ENCODE assay signal across 1 fruit fly cellular context in the genomic region with DNA sequence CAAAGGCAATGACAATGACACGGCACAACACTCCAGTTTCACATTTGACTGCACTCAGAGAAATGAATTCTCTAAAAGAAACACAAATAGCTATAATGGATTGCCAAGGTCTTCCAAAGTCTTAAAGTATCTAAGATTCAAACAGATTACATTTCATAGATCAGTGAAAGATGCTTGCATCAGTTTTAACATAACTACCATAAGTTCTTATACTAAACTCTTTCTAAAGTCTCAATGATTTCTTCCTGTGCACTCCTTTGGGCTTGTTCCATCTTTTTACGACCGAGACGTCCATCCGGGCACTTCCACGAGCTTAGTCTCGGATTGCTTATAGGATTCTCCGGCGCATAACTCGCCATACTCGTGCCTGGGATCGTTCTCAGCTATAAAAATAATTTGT.
TF ChIP-seq lines count a peak whose summit lies in the region.

No protein-coding gene starts in this region.

TF ChIP-seq in whole organism, embryonic, 481 proteins besides CTCF, POLR2A, EP300 and RAD21 (continued from another document):
- TF ChIP-seq CG32767 (GFP tag; IDR thresholded peaks at IDR 0.05; lab: Robert Waterston, UW) (0 out of 2 replicates have a peak, but pooled peaks have one; percentile 8), bsh (GFP tag; optimal IDR thresholded peaks at IDR 0.05; lab: Kevin White, UChicago) (peak in 1 of 2 experiments; percentile 48), sens (GFP tag; lab: Kevin White, UChicago) (peak; percentile 52), schlank (tag; optimal IDR thresholded peaks at IDR 0.05; lab: Kevin White, UChicago) (no peak), Xbp1 (GFP tag; optimal IDR thresholded peaks at IDR 0.05; lab: Kevin White, UChicago) (peak; percentile 12), lola (GFP tag; optimal IDR thresholded peaks at IDR 0.05; lab: Kevin White, UChicago) (peak in 1 of 3 experiments; percentile 18), CG30403 (GFP tag; optimal IDR thresholded peaks at IDR 0.05; lab: Kevin White, UChicago) (peak; percentile 17), ap (GFP tag; IDR thresholded peaks at IDR 0.05; lab: Robert Waterston, UW) (peak; percentile 20; the same call in 1 of the 2 replicates), dmrt11E (tag; optimal IDR thresholded peaks at IDR 0.05; lab: Kevin White, UChicago) (peak; percentile 49), Ssrp (tag; optimal IDR thresholded peaks at IDR 0.05; lab: Kevin White, UChicago) (peak; percentile 10), CG14710 (tag; optimal IDR thresholded peaks at IDR 0.05; lab: Kevin White, UChicago) (peak; percentile 23), row (GFP tag; IDR thresholded peaks at IDR 0.05; lab: Robert Waterston, UW) (peak; percentile 46)
